Fruit fly (Drosophila melanogaster) whole organism, embryonic: Measurements from ENCODE around the gene Tengl1.

Experiments used
- BEAF-32 ChIP-seq: fragments of 200-800 bp; sonication (Bioruptor generic); optimal IDR thresholded peaks from 3 replicates; lab custom pipeline; 2017; ENCODE audit warnings: missing biosample characterization, missing genetic modification characterization, mild to moderate bottlenecking, moderate library complexity, missing genetic modification reagents
- CG10209 ChIP-seq: fragments of 200-800 bp; sonication (Bioruptor generic); optimal IDR thresholded peaks from 3 replicates; lab custom pipeline; 2017; ENCODE audit warnings: missing biosample characterization, mild to moderate bottlenecking, missing genetic modification characterization, missing genetic modification reagents
- CG10267 ChIP-seq: fragments of 200-800 bp; sonication (Bioruptor generic); optimal IDR thresholded peaks from 2 replicates; lab custom pipeline; 2018; ENCODE audit warnings: missing biosample characterization, mild to moderate bottlenecking, missing genetic modification characterization, moderate library complexity
- CG10431 ChIP-seq: fragments of 200-800 bp; sonication (Bioruptor generic); optimal IDR thresholded peaks from 3 replicates; lab custom pipeline; 2018; ENCODE audit warnings: missing biosample characterization, mild to moderate bottlenecking, missing genetic modification characterization
- CG12236 ChIP-seq: fragments of 200-800 bp; sonication (Bioruptor generic); optimal IDR thresholded peaks from 2 replicates; lab custom pipeline; 2016; ENCODE audit warnings: missing biosample characterization, missing genetic modification characterization
- CG12942 ChIP-seq: fragments of 200-800 bp; sonication (Bioruptor generic); optimal IDR thresholded peaks from 3 replicates; lab custom pipeline; 2016; ENCODE audit warnings: missing biosample characterization, missing genetic modification characterization
- CG13123 ChIP-seq: fragments of 200-800 bp; sonication (Bioruptor generic); optimal IDR thresholded peaks from 2 replicates; lab custom pipeline; 2016; ENCODE audit warnings: missing biosample characterization, missing genetic modification characterization
- CG13296 ChIP-seq: fragments of 200-800 bp; sonication (Bioruptor generic); optimal IDR thresholded peaks from 3 replicates; lab custom pipeline; 2018; ENCODE audit warnings: missing biosample characterization, mild to moderate bottlenecking, missing genetic modification characterization
- CG14441 ChIP-seq: fragments of 200-800 bp; sonication (Bioruptor generic); IDR thresholded peaks from 2 replicates; pipeline ENCODE4 v1.3.6; 2022; ENCODE audit warnings: missing biosample characterization, missing genetic modification characterization
- CG1529 ChIP-seq: fragments of 200-800 bp; sonication (Bioruptor generic); optimal IDR thresholded peaks from 3 replicates; lab custom pipeline; 2018; ENCODE audit warnings: missing biosample characterization, missing genetic modification characterization
- CG16815 ChIP-seq: fragments of 200-800 bp; sonication (Bioruptor generic); optimal IDR thresholded peaks from 3 replicates; lab custom pipeline; 2017; ENCODE audit warnings: missing biosample characterization, mild to moderate bottlenecking, missing genetic modification characterization
- CG1832 ChIP-seq: fragments of 200-800 bp; sonication (Bioruptor generic); optimal IDR thresholded peaks from 2 replicates; lab custom pipeline; 2017; ENCODE audit warnings: missing biosample characterization, mild to moderate bottlenecking, missing genetic modification characterization, inconsistent platforms
- CG2129 ChIP-seq: fragments of 200-800 bp; sonication (Bioruptor generic); IDR thresholded peaks from 2 replicates; pipeline ENCODE4 v1.3.6; 2022; ENCODE audit warnings: missing biosample characterization, missing genetic modification characterization; ENCODE audit not compliant: partially characterized antibody
- CG2202 ChIP-seq: fragments of 200-800 bp; sonication (Bioruptor generic); optimal IDR thresholded peaks from 2 replicates; lab custom pipeline; 2018; ENCODE audit warnings: missing biosample characterization, mild to moderate bottlenecking, missing genetic modification characterization
- CG2875 ChIP-seq: fragments of 200-800 bp; sonication (Bioruptor generic); optimal IDR thresholded peaks from 2 replicates; lab custom pipeline; 2017; ENCODE audit warnings: missing biosample characterization, mild to moderate bottlenecking, missing genetic modification characterization, missing genetic modification reagents
- CG30020 ChIP-seq: fragments of 200-800 bp; optimal IDR thresholded peaks from 2 replicates; lab custom pipeline; 2019; ENCODE audit warnings: missing biosample characterization, mild to moderate bottlenecking, missing genetic modification characterization, moderate library complexity
- CG32772 ChIP-seq: fragments of 200-800 bp; sonication (Bioruptor generic); IDR thresholded peaks from 2 replicates; pipeline ENCODE4 v1.3.6; 2022; ENCODE audit warnings: missing biosample characterization, missing genetic modification characterization
- CG3407 ChIP-seq: fragments of 200-800 bp; sonication (Bioruptor generic); optimal IDR thresholded peaks from 2 replicates; lab custom pipeline; 2018; ENCODE audit warnings: missing biosample characterization, mild to moderate bottlenecking, missing genetic modification characterization
- CG3726 ChIP-seq: fragments of 200-800 bp; sonication (Bioruptor generic); IDR thresholded peaks from 3 replicates; pipeline ENCODE4, ENCODE4 v1.3.6; 2022; ENCODE audit warnings: missing biosample characterization, missing genetic modification characterization
- CG4360 ChIP-seq: fragments of 200-800 bp; sonication (Bioruptor generic); IDR thresholded peaks from 2 replicates; pipeline ENCODE4 v1.3.6; 2022; ENCODE audit warnings: missing biosample characterization, missing genetic modification characterization
- CG4854 ChIP-seq: fragments of 200-800 bp; sonication (Bioruptor generic); optimal IDR thresholded peaks from 2 replicates; lab custom pipeline; 2016; ENCODE audit warnings: missing biosample characterization, missing genetic modification characterization, inconsistent platforms
- CG6654 ChIP-seq: fragments of 200-800 bp; sonication (Bioruptor generic); optimal IDR thresholded peaks from 2 replicates; lab custom pipeline; 2017; ENCODE audit warnings: missing biosample characterization, mild to moderate bottlenecking, missing genetic modification characterization
- CG7372 ChIP-seq: fragments of 200-800 bp; sonication (Bioruptor generic); IDR thresholded peaks from 2 replicates; pipeline ENCODE4 v1.3.6; 2022; ENCODE audit warnings: missing biosample characterization, missing genetic modification characterization
- CG8089 ChIP-seq: fragments of 200-800 bp; sonication (Bioruptor generic); optimal IDR thresholded peaks from 3 replicates; lab custom pipeline; 2016; ENCODE audit warnings: missing biosample characterization, missing genetic modification characterization
- CG8388 ChIP-seq: fragments of 200-800 bp; sonication (Bioruptor generic); optimal IDR thresholded peaks from 2 replicates; lab custom pipeline; 2019; ENCODE audit warnings: missing biosample characterization, mild to moderate bottlenecking, missing genetic modification characterization, moderate library complexity
- CG9817 ChIP-seq: fragments of 200-800 bp; sonication (Bioruptor generic); optimal IDR thresholded peaks from 2 replicates; lab custom pipeline; 2018; ENCODE audit warnings: missing biosample characterization, mild to moderate bottlenecking, missing genetic modification characterization, moderate library complexity
- Deaf1 ChIP-seq: fragments of 200-800 bp; optimal IDR thresholded peaks from 3 replicates; lab custom pipeline; 2019; ENCODE audit warnings: missing biosample characterization, mild to moderate bottlenecking, missing genetic modification characterization, moderate library complexity
- Hr51 ChIP-seq, 2 experiments: fragments of 200-800 bp; sonication (Bioruptor generic); optimal IDR thresholded peaks; 2 replicates in 1 of 2; 3 replicates in 1 of 2; lab custom pipeline; 2016 to 2018; ENCODE audit warnings: missing biosample characterization in 2 of 2, missing genetic modification characterization in 2 of 2, mild to moderate bottlenecking in 1 of 2, moderate library complexity in 1 of 2
- MTF-1 ChIP-seq: fragments of 200-800 bp; sonication (Bioruptor generic); optimal IDR thresholded peaks from 2 replicates; lab custom pipeline; 2018; ENCODE audit warnings: missing biosample characterization, mild to moderate bottlenecking, missing genetic modification characterization, borderline replicate concordance
- Myb ChIP-seq: fragments of 200-800 bp; sonication (Bioruptor generic); optimal IDR thresholded peaks from 2 replicates; lab custom pipeline; 2016; ENCODE audit warnings: missing biosample characterization, missing genetic modification characterization
- NK7.1 ChIP-seq: fragments of 200-800 bp; sonication (Bioruptor generic); optimal IDR thresholded peaks from 3 replicates; lab custom pipeline; 2016; ENCODE audit warnings: missing biosample characterization, missing genetic modification characterization
- Nf-YA ChIP-seq: fragments of 200-800 bp; sonication (Bioruptor generic); IDR thresholded peaks from 2 replicates; pipeline ENCODE4 v1.3.6; 2022; ENCODE audit warnings: missing biosample characterization, missing genetic modification characterization
- Pdp1 ChIP-seq, 2 experiments: fragments of 200-800 bp; sonication (Bioruptor generic); optimal IDR thresholded peaks; 3 replicates each; lab custom pipeline; 2016; ENCODE audit warnings: missing biosample characterization in 2 of 2, missing genetic modification characterization in 2 of 2, mild to moderate bottlenecking in 1 of 2, moderate library complexity in 1 of 2
- Rx ChIP-seq: fragments of 200-800 bp; sonication (Bioruptor generic); IDR thresholded peaks from 2 replicates; pipeline ENCODE4 v1.3.6; 2022; ENCODE audit warnings: missing biosample characterization, missing genetic modification characterization
- ac ChIP-seq: fragments of 200-800 bp; sonication (Bioruptor generic); optimal IDR thresholded peaks from 3 replicates; lab custom pipeline; 2017; ENCODE audit warnings: missing biosample characterization, mild to moderate bottlenecking, missing genetic modification characterization
- al ChIP-seq: fragments of 200-800 bp; sonication (Bioruptor generic); IDR thresholded peaks from 2 replicates; pipeline ENCODE4 v1.3.6; 2022; ENCODE audit warnings: missing biosample characterization, missing genetic modification characterization
- bab2 ChIP-seq: fragments of 200-800 bp; sonication (Bioruptor generic); optimal IDR thresholded peaks from 2 replicates; lab custom pipeline; 2016; ENCODE audit warnings: missing biosample characterization, missing genetic modification characterization
- bigmax ChIP-seq: fragments of 200-800 bp; sonication (Bioruptor generic); optimal IDR thresholded peaks from 2 replicates; lab custom pipeline; 2018; ENCODE audit warnings: missing biosample characterization, mild to moderate bottlenecking, missing genetic modification characterization
- dm ChIP-seq: fragments of 200-800 bp; sonication (Bioruptor generic); optimal IDR thresholded peaks from 3 replicates; lab custom pipeline; 2016; ENCODE audit warnings: missing biosample characterization, missing genetic modification characterization
- fd3F ChIP-seq: fragments of 200-800 bp; sonication (Bioruptor generic); optimal IDR thresholded peaks from 2 replicates; lab custom pipeline; 2018; ENCODE audit warnings: missing biosample characterization, mild to moderate bottlenecking, missing genetic modification characterization, moderate library complexity
- gcm ChIP-seq: fragments of 200-800 bp; sonication (Bioruptor generic); optimal IDR thresholded peaks from 2 replicates; lab custom pipeline; 2019; ENCODE audit warnings: missing biosample characterization, mild to moderate bottlenecking, missing genetic modification characterization, moderate library complexity
- ham ChIP-seq: fragments of 200-800 bp; sonication (Bioruptor generic); IDR thresholded peaks from 2 replicates; pipeline ENCODE4 v1.3.6; 2022; ENCODE audit warnings: missing biosample characterization, missing genetic modification characterization
- knrl ChIP-seq: fragments of 200-800 bp; sonication (Bioruptor generic); IDR thresholded peaks from 3 replicates; pipeline ENCODE4 v1.3.6; 2022; ENCODE audit warnings: missing biosample characterization, missing genetic modification characterization; ENCODE audit not compliant: partially characterized antibody
- lab ChIP-seq: fragments of 200-800 bp; sonication (Bioruptor generic); optimal IDR thresholded peaks from 3 replicates; lab custom pipeline; 2017; ENCODE audit warnings: missing biosample characterization, missing genetic modification characterization, mild to moderate bottlenecking, moderate library complexity, missing genetic modification reagents
- maf-S ChIP-seq: fragments of 200-800 bp; sonication (Bioruptor generic); optimal IDR thresholded peaks from 2 replicates; lab custom pipeline; 2016; ENCODE audit warnings: missing biosample characterization, missing genetic modification characterization
- shn ChIP-seq: fragments of 200-800 bp; sonication (Bioruptor generic); optimal IDR thresholded peaks from 3 replicates; lab custom pipeline; 2016; ENCODE audit warnings: missing biosample characterization, missing genetic modification characterization
- sisA ChIP-seq: fragments of 200-800 bp; sonication (Bioruptor generic); IDR thresholded peaks from 2 replicates; pipeline ENCODE4 v1.3.6; 2022; ENCODE audit warnings: missing biosample characterization, missing genetic modification characterization
- sob ChIP-seq: fragments of 200-800 bp; sonication (Bioruptor generic); IDR thresholded peaks from 2 replicates; pipeline ENCODE4 v1.3.6; 2022; ENCODE audit warnings: missing biosample characterization, missing genetic modification characterization
- tgo ChIP-seq: fragments of 200-800 bp; sonication (Bioruptor generic); IDR thresholded peaks from 3 replicates; pipeline ENCODE4 v1.3.6; 2022; ENCODE audit warnings: missing biosample characterization, missing genetic modification characterization
- zen ChIP-seq: fragments of 200-800 bp; sonication (Bioruptor generic); optimal IDR thresholded peaks from 3 replicates; lab custom pipeline; 2018; ENCODE audit warnings: missing biosample characterization, mild to moderate bottlenecking, missing genetic modification characterization, moderate library complexity

The Tengl1 gene

DNA sequence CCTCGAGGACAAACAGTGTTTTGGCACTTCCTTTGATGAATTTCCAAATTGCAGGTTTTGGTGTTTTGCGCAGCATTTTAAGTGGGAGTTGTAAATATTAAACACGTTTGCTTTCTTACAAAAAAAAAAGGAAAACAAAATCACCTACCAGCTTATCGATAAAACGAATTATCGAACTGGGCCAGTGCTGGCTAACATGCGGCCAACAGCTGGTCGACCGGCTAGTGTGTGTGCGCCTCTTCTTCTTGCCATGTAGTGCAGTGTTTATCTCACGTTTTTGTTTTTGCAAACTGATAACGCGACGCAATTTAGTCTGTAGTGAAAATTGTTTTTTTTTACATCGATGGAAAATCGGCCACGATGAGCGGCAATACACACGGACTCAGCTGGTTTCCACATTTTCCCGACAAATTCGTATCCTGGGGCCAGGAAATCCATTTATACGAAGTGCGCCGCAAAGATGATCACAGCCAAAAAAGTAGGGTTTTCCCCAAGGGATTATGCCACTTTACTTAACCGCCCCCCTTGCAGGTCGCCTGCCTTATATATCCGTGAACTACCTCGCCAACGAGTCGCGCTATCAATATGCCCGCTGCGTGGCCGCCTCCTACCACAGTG, 23.2 kb downstream of the Tengl1 start, which contains the start of the genes CG15386, CG42371 and mio (continued):
- TF ChIP-seq fd3F (GFP tag; lab: Kevin White, UChicago) (no peak), tgo (GFP tag; lab: Robert Waterston, UW) (no peak), maf-S (no peak), Pdp1 (GFP tag; optimal IDR thresholded peaks at IDR 0.05; lab: Kevin White, UChicago) (peak in 1 of 2 experiments; percentile 68), bab2 (GFP tag; lab: Kevin White, UChicago) (no peak), CG2875 (no peak), Rx (no peak), CG12236 (GFP tag; lab: Kevin White, UChicago) (no peak), NK7.1 (no peak), CG3726 (GFP tag; lab: Robert Waterston, UW) (no peak), CG4360 (GFP tag; lab: Robert Waterston, UW) (0 out of 2 replicates have a peak, but pooled peaks have one; percentile 12), Myb (GFP tag; lab: Kevin White, UChicago) (peak; percentile 45), CG6654 (GFP tag; lab: Kevin White, UChicago) (no peak), CG12942 (GFP tag; lab: Kevin White, UChicago) (no peak), CG13123 (GFP tag; lab: Kevin White, UChicago) (no peak), knrl (GFP tag; lab: Robert Waterston, UW) (no peak), CG10431 (GFP tag; lab: Kevin White, UChicago) (peak; percentile 100), CG4854 (no peak), CG16815 (no peak), lab (GFP tag; lab: Kevin White, UChicago) (no peak), dm (GFP tag; lab: Kevin White, UChicago) (peak; percentile 72), sob (GFP tag; lab: Robert Waterston, UW) (peak; percentile 39; the same call in 1 of the 2 replicates), CG9817 (tag; lab: Kevin White, UChicago) (no peak), CG10209 (no peak), CG13296 (no peak), ac (no peak), CG1529 (GFP tag; lab: Kevin White, UChicago) (no peak), CG3407 (no peak), bigmax (no peak), CG1832 (GFP tag; lab: Kevin White, UChicago) (no peak), CG14441 (no peak), CG30020 (tag; lab: Kevin White, UChicago) (no peak), CG32772 (GFP tag; lab: Robert Waterston, UW) (no peak), BEAF-32 (GFP tag; lab: Kevin White, UChicago) (peak; percentile 52), MTF-1 (GFP tag; lab: Kevin White, UChicago) (peak; percentile 14), CG7372 (GFP tag; lab: Robert Waterston, UW) (no peak), CG2129 (GFP tag; lab: Robert Waterston, UW) (no peak), al (GFP tag; lab: Robert Waterston, UW) (no peak), shn (no peak), Deaf1 (tag; lab: Kevin White, UChicago) (no peak), ham (GFP tag; lab: Robert Waterston, UW) (no peak), Hr51 (GFP tag; optimal IDR thresholded peaks at IDR 0.05; lab: Kevin White, UChicago) (no peak), sisA (no peak), zen (tag; lab: Kevin White, UChicago) (peak; percentile 44), CG8388 (GFP tag; lab: Kevin White, UChicago) (no peak), CG2202 (tag; lab: Kevin White, UChicago) (no peak), CG10267 (tag; lab: Kevin White, UChicago) (peak; percentile 93), Nf-YA (GFP tag; lab: Robert Waterston, UW) (no peak), CG8089 (GFP tag; lab: Kevin White, UChicago) (no peak), gcm (GFP tag; lab: Kevin White, UChicago) (no peak)
